Fruit fly (Drosophila melanogaster) whole organism, embryonic: ENCODE results near the gene Mrp5.

Experiments used
- B-H1 ChIP-seq: fragments of 200-800 bp; sonication (Bioruptor generic); IDR thresholded peaks from 3 replicates; pipeline ENCODE4 v1.3.6; 2022; ENCODE audit warnings: missing biosample characterization, missing genetic modification characterization
- CG10321 ChIP-seq: fragments of 200-800 bp; sonication (Bioruptor generic); IDR thresholded peaks from 2 replicates; pipeline ENCODE4 v1.3.6; 2022; ENCODE audit warnings: missing biosample characterization, missing genetic modification characterization
- CG13424 ChIP-seq: fragments of 200-800 bp; sonication (Bioruptor generic); optimal IDR thresholded peaks from 2 replicates; lab custom pipeline; 2019; ENCODE audit warnings: missing biosample characterization, mild to moderate bottlenecking, missing genetic modification characterization, moderate library complexity
- CG13894 ChIP-seq: fragments of 200-800 bp; sonication (Bioruptor generic); optimal IDR thresholded peaks from 3 replicates; lab custom pipeline; 2018; ENCODE audit warnings: missing biosample characterization, mild to moderate bottlenecking, missing genetic modification characterization, moderate library complexity
- CG15011 ChIP-seq: fragments of 200-800 bp; sonication (Bioruptor generic); optimal IDR thresholded peaks from 3 replicates; lab custom pipeline; 2018; ENCODE audit warnings: missing biosample characterization, mild to moderate bottlenecking, missing genetic modification characterization
- CG15601 ChIP-seq: fragments of 200-800 bp; sonication (Bioruptor generic); optimal IDR thresholded peaks from 3 replicates; lab custom pipeline; 2019; ENCODE audit warnings: missing biosample characterization, mild to moderate bottlenecking, missing genetic modification characterization, moderate library complexity
- CG18011 ChIP-seq: fragments of 200-800 bp; sonication (Bioruptor generic); optimal IDR thresholded peaks from 2 replicates; lab custom pipeline; 2017; ENCODE audit warnings: missing biosample characterization, missing genetic modification characterization, mild to moderate bottlenecking, moderate library complexity, missing genotype
- CG18476 ChIP-seq: fragments of 200-800 bp; sonication (Bioruptor generic); optimal IDR thresholded peaks from 2 replicates; lab custom pipeline; 2016; ENCODE audit warnings: missing biosample characterization, mild to moderate bottlenecking, missing genetic modification characterization
- CG18619 ChIP-seq: fragments of 200-800 bp; sonication (Bioruptor generic); optimal IDR thresholded peaks from 3 replicates; lab custom pipeline; 2017; ENCODE audit warnings: missing biosample characterization, mild to moderate bottlenecking, missing genetic modification characterization
- CG2116 ChIP-seq: fragments of 200-800 bp; sonication (Bioruptor generic); optimal IDR thresholded peaks from 3 replicates; lab custom pipeline; 2018; ENCODE audit warnings: missing biosample characterization, mild to moderate bottlenecking, missing genetic modification characterization
- CG2120 ChIP-seq: fragments of 200-800 bp; sonication (Bioruptor generic); optimal IDR thresholded peaks from 3 replicates; lab custom pipeline; 2016; ENCODE audit warnings: missing biosample characterization, missing genetic modification characterization
- CG2199 ChIP-seq: fragments of 200-800 bp; sonication (Bioruptor generic); IDR thresholded peaks from 3 replicates; pipeline ENCODE4 v1.3.6; 2022; ENCODE audit warnings: missing biosample characterization, missing genetic modification characterization
- CG30020 ChIP-seq: fragments of 200-800 bp; optimal IDR thresholded peaks from 2 replicates; lab custom pipeline; 2019; ENCODE audit warnings: missing biosample characterization, mild to moderate bottlenecking, missing genetic modification characterization, moderate library complexity
- CG7372 ChIP-seq: fragments of 200-800 bp; sonication (Bioruptor generic); IDR thresholded peaks from 2 replicates; pipeline ENCODE4 v1.3.6; 2022; ENCODE audit warnings: missing biosample characterization, missing genetic modification characterization
- CG8089 ChIP-seq: fragments of 200-800 bp; sonication (Bioruptor generic); optimal IDR thresholded peaks from 3 replicates; lab custom pipeline; 2016; ENCODE audit warnings: missing biosample characterization, missing genetic modification characterization
- CoRest ChIP-seq: fragments of 200-800 bp; sonication (Bioruptor generic); optimal IDR thresholded peaks from 3 replicates; lab custom pipeline; 2018; ENCODE audit warnings: missing biosample characterization, mild to moderate bottlenecking, missing genetic modification characterization, moderate library complexity
- D19B ChIP-seq: fragments of 200-800 bp; sonication (Bioruptor generic); optimal IDR thresholded peaks from 2 replicates; lab custom pipeline; 2017; ENCODE audit warnings: missing biosample characterization, mild to moderate bottlenecking, missing genetic modification characterization
- Dip2 ChIP-seq: fragments of 200-800 bp; sonication (Bioruptor generic); IDR thresholded peaks from 2 replicates; pipeline ENCODE4 v1.3.6; 2022; ENCODE audit warnings: missing biosample characterization, missing genetic modification characterization
- Dp ChIP-seq: fragments of 200-800 bp; sonication (Bioruptor generic); optimal IDR thresholded peaks from 2 replicates; lab custom pipeline; 2018; ENCODE audit warnings: missing biosample characterization, mild to moderate bottlenecking, missing genetic modification characterization, moderate library complexity
- ERR ChIP-seq: fragments of 200-800 bp; sonication (Bioruptor generic); optimal IDR thresholded peaks from 2 replicates; lab custom pipeline; 2016; ENCODE audit warnings: missing biosample characterization, missing genetic modification characterization
- HLH3B ChIP-seq: fragments of 200-800 bp; sonication (Bioruptor generic); IDR thresholded peaks from 2 replicates; pipeline ENCODE4 v1.3.6; 2022; ENCODE audit warnings: missing biosample characterization, missing genetic modification characterization
- HmgZ ChIP-seq: fragments of 200-800 bp; sonication (Bioruptor generic); optimal IDR thresholded peaks from 2 replicates; lab custom pipeline; 2018; ENCODE audit warnings: missing biosample characterization, mild to moderate bottlenecking, missing genetic modification characterization
- Hmx ChIP-seq: fragments of 200-800 bp; sonication (Bioruptor generic); optimal IDR thresholded peaks from 2 replicates; lab custom pipeline; 2016; ENCODE audit warnings: missing biosample characterization, missing genetic modification characterization
- Rx ChIP-seq: fragments of 200-800 bp; sonication (Bioruptor generic); IDR thresholded peaks from 2 replicates; pipeline ENCODE4 v1.3.6; 2022; ENCODE audit warnings: missing biosample characterization, missing genetic modification characterization
- Sox100B ChIP-seq: fragments of 200-800 bp; sonication (Bioruptor generic); optimal IDR thresholded peaks from 3 replicates; lab custom pipeline; 2018; ENCODE audit warnings: missing biosample characterization, mild to moderate bottlenecking, missing genetic modification characterization
- Sry-δ ChIP-seq: fragments of 200-800 bp; sonication (Bioruptor generic); optimal IDR thresholded peaks from 2 replicates; lab custom pipeline; 2016; ENCODE audit warnings: missing biosample characterization, missing genetic modification characterization
- Stat92E ChIP-seq, 3 experiments: fragments of >200 bp in 2 of 3; fragments of 200-800 bp in 1 of 3; sonication (Bioruptor generic) in 1 of 3; optimal IDR thresholded peaks; 2 replicates each; lab custom pipeline; 2017 to 2019; ENCODE audit warnings: missing biosample characterization in 3 of 3, missing genetic modification characterization in 3 of 3, mild to moderate bottlenecking in 1 of 3, moderate library complexity in 1 of 3
- Taf1 ChIP-seq: fragments of 200-800 bp; sonication (Bioruptor generic); IDR thresholded peaks from 2 replicates; pipeline ENCODE4 v1.3.6; 2022; ENCODE audit warnings: missing biosample characterization, missing genetic modification characterization
- Vsx1 ChIP-seq: fragments of 200-800 bp; sonication (Bioruptor generic); optimal IDR thresholded peaks from 2 replicates; lab custom pipeline; 2017; ENCODE audit warnings: missing biosample characterization, mild to moderate bottlenecking, missing genetic modification characterization, missing genetic modification reagents
- aop ChIP-seq: fragments of 200-800 bp; sonication (Bioruptor generic); IDR thresholded peaks from 2 replicates; pipeline ENCODE4 v1.3.6; 2022; ENCODE audit warnings: missing biosample characterization, missing genetic modification characterization
- bcd ChIP-seq: fragments of 200-800 bp; sonication (Bioruptor generic); optimal IDR thresholded peaks from 2 replicates; lab custom pipeline; 2017; ENCODE audit warnings: missing biosample characterization, mild to moderate bottlenecking, missing genetic modification characterization
- dysf ChIP-seq: fragments of 200-800 bp; sonication (Bioruptor generic); IDR thresholded peaks from 3 replicates; pipeline ENCODE4 v1.3.6; 2022; ENCODE audit warnings: missing biosample characterization, missing genetic modification characterization
- gro ChIP-seq: fragments of 200-800 bp; sonication (Bioruptor generic); optimal IDR thresholded peaks from 2 replicates; lab custom pipeline; 2016; ENCODE audit warnings: missing biosample characterization, missing genetic modification characterization
- lov ChIP-seq, 2 experiments: fragments of 200-800 bp in 1 of 2; fragments of >200 bp in 1 of 2; sonication (Bioruptor generic) in 1 of 2; IDR thresholded peaks in 1 of 2; optimal IDR thresholded peaks in 1 of 2; 2 replicates in 1 of 2; 3 replicates in 1 of 2; pipeline versions ENCODE4 v1.3.6 to Lab custom; 2017 to 2022; ENCODE audit warnings: missing biosample characterization in 1 of 2, missing genetic modification characterization in 1 of 2
- nau ChIP-seq: fragments of 200-800 bp; sonication (Bioruptor generic); optimal IDR thresholded peaks from 3 replicates; lab custom pipeline; 2017; ENCODE audit warnings: missing biosample characterization, mild to moderate bottlenecking, missing genetic modification characterization, missing genetic modification reagents
- prd ChIP-seq, 3 experiments: fragments of >200 bp in 2 of 3; fragments of 200-800 bp in 1 of 3; sonication (Bioruptor generic) in 1 of 3; optimal IDR thresholded peaks in 2 of 3; IDR thresholded peaks in 1 of 3; 2 replicates in 2 of 3; 3 replicates in 1 of 3; pipeline versions ENCODE4 v1.3.6 to Lab custom; 2017 to 2022; ENCODE audit warnings: missing biosample characterization in 1 of 3, missing genetic modification characterization in 1 of 3
- psq ChIP-seq: fragments of 200-800 bp; sonication (Bioruptor generic); optimal IDR thresholded peaks from 2 replicates; lab custom pipeline; 2017; ENCODE audit warnings: missing biosample characterization, missing genetic modification characterization
- ro ChIP-seq: fragments of 200-800 bp; sonication (Bioruptor generic); IDR thresholded peaks from 2 replicates; pipeline ENCODE4 v1.3.6; 2022; ENCODE audit warnings: missing biosample characterization, missing genetic modification characterization
- sens ChIP-seq: fragments of 200-800 bp; sonication (Bioruptor generic); peaks from one replicate; lab custom pipeline; 2016; ENCODE audit warnings: missing biosample characterization, missing genetic modification characterization
- sna ChIP-seq: fragments of 200-800 bp; sonication (Bioruptor generic); IDR thresholded peaks from 2 replicates; pipeline ENCODE4 v1.3.6; 2022; ENCODE audit warnings: missing biosample characterization, missing genetic modification characterization; ENCODE audit not compliant: partially characterized antibody
- sob ChIP-seq: fragments of 200-800 bp; sonication (Bioruptor generic); IDR thresholded peaks from 2 replicates; pipeline ENCODE4 v1.3.6; 2022; ENCODE audit warnings: missing biosample characterization, missing genetic modification characterization
- tll ChIP-seq, 2 experiments: fragments of 200-800 bp in 1 of 2; fragments of >200 bp in 1 of 2; sonication (Bioruptor generic) in 1 of 2; optimal IDR thresholded peaks; 2 replicates each; lab custom pipeline; 2017 to 2019; ENCODE audit warnings: missing biosample characterization in 2 of 2, missing genetic modification characterization in 2 of 2, mild to moderate bottlenecking in 1 of 2, moderate library complexity in 1 of 2
- tna ChIP-seq: fragments of 200-800 bp; sonication (Bioruptor generic); IDR thresholded peaks from 2 replicates; pipeline ENCODE4 v1.3.6; 2022; ENCODE audit warnings: missing biosample characterization, missing genetic modification characterization; ENCODE audit not compliant: partially characterized antibody
- ttk ChIP-seq: fragments of 200-800 bp; sonication (Bioruptor generic); IDR thresholded peaks from 2 replicates; pipeline ENCODE4 v2.1.2; 2022; ENCODE audit warnings: missing biosample characterization, missing genetic modification characterization
- twi ChIP-seq: fragments of 200-800 bp; optimal IDR thresholded peaks from 2 replicates; lab custom pipeline; 2019; ENCODE audit warnings: missing biosample characterization, mild to moderate bottlenecking, missing genetic modification characterization, moderate library complexity
- unpg ChIP-seq: fragments of 200-800 bp; sonication (Bioruptor generic); optimal IDR thresholded peaks from 3 replicates; lab custom pipeline; 2018; ENCODE audit warnings: missing biosample characterization, mild to moderate bottlenecking, missing genetic modification characterization, moderate library complexity
- vvl ChIP-seq: fragments of 200-800 bp; sonication (Bioruptor generic); IDR thresholded peaks from 2 replicates; pipeline ENCODE4 v1.3.6; 2022; ENCODE audit warnings: missing biosample characterization, missing genetic modification characterization
- wor ChIP-seq: fragments of 200-800 bp; sonication (Bioruptor generic); IDR thresholded peaks from 2 replicates; pipeline ENCODE4 v1.3.6; 2022; ENCODE audit warnings: missing biosample characterization, missing genetic modification characterization
- yki ChIP-seq: fragments of >200 bp; optimal IDR thresholded peaks from 3 replicates; lab custom pipeline; 2018
- zfh1 ChIP-seq: fragments of 200-800 bp; sonication (Bioruptor generic); IDR thresholded peaks from 3 replicates; pipeline ENCODE4 v1.3.6; 2022; ENCODE audit warnings: missing biosample characterization, missing genetic modification characterization

The Mrp5 gene

DNA sequence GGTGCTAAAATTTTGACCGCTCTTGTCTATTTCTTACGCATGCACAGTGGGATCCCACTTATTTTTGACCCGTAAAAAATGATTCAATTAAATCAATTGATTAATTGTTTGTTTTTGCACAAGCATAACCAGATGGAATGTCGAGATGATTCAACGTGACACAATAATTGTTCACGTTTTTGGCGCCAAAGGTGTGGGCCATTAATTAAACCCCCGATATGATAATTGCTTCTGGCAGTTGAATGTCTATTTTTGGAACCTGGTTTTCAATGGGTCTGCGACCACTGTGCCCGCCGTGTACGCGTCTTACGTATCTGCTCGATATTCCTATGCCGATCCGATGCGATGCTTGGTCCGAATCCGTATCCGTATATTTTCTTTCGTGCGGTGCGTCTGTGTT, 16.6 kb upstream of the Mrp5 start (continued):
- TF ChIP-seq gro (GFP tag; lab: Kevin White, UChicago) (peak; percentile 26), nau (GFP tag; lab: Kevin White, UChicago) (no peak), tll (GFP tag; optimal IDR thresholded peaks at IDR 0.05; lab: Kevin White, UChicago) (peak in 1 of 2 experiments; percentile 27), CG13424 (tag; lab: Kevin White, UChicago) (peak; percentile 68), Taf1 (GFP tag; lab: Robert Waterston, UW) (no peak; the same call in 1 of the 2 replicates), ttk (GFP tag; lab: Robert Waterston, UW) (peak; percentile 63), tna (no peak), psq (GFP tag; lab: Kevin White, UChicago) (no peak), aop (GFP tag; lab: Robert Waterston, UW) (no peak), lov (optimal IDR thresholded peaks at IDR 0.05; lab: Kevin White, UChicago) (no peak), lov (GFP tag; IDR thresholded peaks at IDR 0.05; lab: Robert Waterston, UW) (0 out of 3 replicates have a peak, but pooled peaks have one; percentile 47), twi (tag; lab: Kevin White, UChicago) (peak; percentile 45), ERR (GFP tag; lab: Kevin White, UChicago) (peak; percentile 58), CoRest (tag; lab: Kevin White, UChicago) (peak; percentile 71), CG2116 (GFP tag; lab: Kevin White, UChicago) (no peak), CG8089 (GFP tag; lab: Kevin White, UChicago) (peak; percentile 31), sens (peak; percentile 96), CG15601 (tag; lab: Kevin White, UChicago) (peak; percentile 45), D19B (GFP tag; lab: Kevin White, UChicago) (peak; percentile 14), CG18011 (GFP tag; lab: Kevin White, UChicago) (no peak), Dip2 (GFP tag; lab: Robert Waterston, UW) (no peak), CG18476 (GFP tag; lab: Kevin White, UChicago) (peak; percentile 49), vvl (GFP tag; lab: Robert Waterston, UW) (peak; percentile 85), unpg (GFP tag; lab: Kevin White, UChicago) (peak; percentile 82), CG2199 (GFP tag; lab: Robert Waterston, UW) (peak; percentile 71; the same call in 1 of the 3 replicates), CG2120 (GFP tag; lab: Kevin White, UChicago) (peak; percentile 55), Rx (GFP tag; lab: Robert Waterston, UW) (peak; percentile 53), CG18619 (GFP tag; lab: Kevin White, UChicago) (peak; percentile 39), Dp (GFP tag; lab: Kevin White, UChicago) (no peak), Sox100B (GFP tag; lab: Kevin White, UChicago) (peak; percentile 51), HLH3B (peak; percentile 52; the same call in 1 of the 2 replicates), dysf (GFP tag; lab: Robert Waterston, UW) (peak; percentile 85), CG7372 (GFP tag; lab: Robert Waterston, UW) (peak; percentile 78), CG15011 (peak; percentile 43), Stat92E (GFP tag; optimal IDR thresholded peaks at IDR 0.05; lab: Kevin White, UChicago) (no peak), ro (peak; percentile 32; the same call in 1 of the 2 replicates), prd (optimal IDR thresholded peaks at IDR 0.05; lab: Kevin White, UChicago) (no peak), prd (GFP tag; IDR thresholded peaks at IDR 0.05; lab: Robert Waterston, UW) (peak; percentile 84), zfh1 (GFP tag; lab: Robert Waterston, UW) (peak; percentile 82), bcd (GFP tag; lab: Kevin White, UChicago) (peak; percentile 68), CG13894 (tag; lab: Kevin White, UChicago) (no peak), Sry-δ (GFP tag; lab: Kevin White, UChicago) (peak; percentile 20), wor (GFP tag; lab: Robert Waterston, UW) (0 out of 2 replicates have a peak, but pooled peaks have one; percentile 20), CG10321 (GFP tag; lab: Robert Waterston, UW) (no peak), CG30020 (no peak), HmgZ (peak; percentile 22), sob (peak; percentile 75), B-H1 (peak; percentile 54), Hmx (no peak), yki (no peak), sna (GFP tag; lab: Robert Waterston, UW) (no peak), Vsx1 (GFP tag; lab: Kevin White, UChicago) (no peak)
